Worm (Caenorhabditis elegans) whole organism, young adult: ENCODE data around the gene C16A11.7.

Experiments
- D2030.7 ChIP-seq: fragments of 200-800 bp; sonication (Bioruptor generic); IDR thresholded peaks from 2 replicates; pipeline ENCODE4 v1.3.6; 2022; ENCODE audit warnings: missing genetic modification reagents, missing genetic modification characterization, missing compliant biosample characterization
- F10E7.11 ChIP-seq: sonication (generic microtip); optimal IDR thresholded peaks from 2 replicates; lab custom pipeline; 2017; ENCODE audit warnings: mild to moderate bottlenecking, missing genetic modification characterization, moderate library complexity, missing compliant biosample characterization
- F33H1.4 ChIP-seq: fragments of 200-800 bp; sonication (Bioruptor generic); IDR thresholded peaks from 2 replicates; pipeline ENCODE4 v1.3.6; 2022; ENCODE audit warnings: missing genetic modification reagents, missing genetic modification characterization, missing compliant biosample characterization
- F49E8.2 ChIP-seq: sonication (generic microtip); optimal IDR thresholded peaks from 3 replicates; lab custom pipeline; 2017; ENCODE audit warnings: missing genetic modification characterization, mild to moderate bottlenecking, missing compliant biosample characterization, antibody characterized with exemption, moderate library complexity; ENCODE audit not compliant: insufficient read depth
- T07F8.4 ChIP-seq: sonication (generic microtip); optimal IDR thresholded peaks from 2 replicates; lab custom pipeline; 2016; ENCODE audit warnings: mild to moderate bottlenecking, missing genetic modification characterization, moderate library complexity, missing compliant biosample characterization
- Y53G8AR.9 ChIP-seq: fragments of 200-800 bp; sonication (Bioruptor generic); conservative IDR thresholded peaks from 2 replicates; pipeline ENCODE4 v1.3.6; 2022; ENCODE audit warnings: missing genetic modification reagents, missing genetic modification characterization, missing compliant biosample characterization
- Y56A3A.18 ChIP-seq: fragments of 200-800 bp; sonication (Bioruptor generic); IDR thresholded peaks from 2 replicates; pipeline ENCODE4 v1.3.6; 2022; ENCODE audit warnings: missing genetic modification reagents, missing genetic modification characterization, missing compliant biosample characterization
- ama-1 ChIP-seq, 3 experiments: fragments of 150-350 bp in 1 of 3; sonication (generic microtip) in 2 of 3; optimal IDR thresholded peaks; 2 replicates each; lab custom pipeline; 2014 to 2018; ENCODE audit warnings: missing biosample characterization in 2 of 3, missing genetic modification characterization in 2 of 3, missing genetic modification reagents in 2 of 3
- athp-1 ChIP-seq: sonication (generic microtip); optimal IDR thresholded peaks from 2 replicates; lab custom pipeline; 2017; ENCODE audit warnings: mild to moderate bottlenecking, missing genetic modification characterization, missing compliant biosample characterization
- attf-6 ChIP-seq: fragments of 200-800 bp; sonication (Bioruptor generic); IDR thresholded peaks from 2 replicates; pipeline ENCODE4 v1.3.6; 2022; ENCODE audit warnings: missing genetic modification reagents, missing genetic modification characterization, missing compliant biosample characterization
- bed-1 ChIP-seq: fragments of 200-800 bp; sonication (Bioruptor generic); IDR thresholded peaks from 2 replicates; pipeline ENCODE4 v1.3.6; 2022; ENCODE audit warnings: missing genetic modification reagents, missing genetic modification characterization, missing compliant biosample characterization
- ceh-27 ChIP-seq: fragments of 200-800 bp; sonication (Bioruptor generic); optimal IDR thresholded peaks from 2 replicates; lab custom pipeline; 2018; ENCODE audit warnings: mild to moderate bottlenecking, missing genetic modification characterization, moderate library complexity, missing compliant biosample characterization
- ceh-40 ChIP-seq: fragments of 200-800 bp; sonication (Bioruptor generic); IDR thresholded peaks from 2 replicates; pipeline ENCODE4 v1.3.6; 2022; ENCODE audit warnings: missing genetic modification characterization, missing compliant biosample characterization
- dpff-1 ChIP-seq: sonication (generic microtip); optimal IDR thresholded peaks from 2 replicates; lab custom pipeline; 2017; ENCODE audit warnings: mild to moderate bottlenecking, missing genetic modification characterization, missing compliant biosample characterization
- egl-44 ChIP-seq: fragments of 200-800 bp; sonication (Bioruptor generic); IDR thresholded peaks from 2 replicates; pipeline ENCODE4 v1.3.6; 2022; ENCODE audit warnings: missing genetic modification reagents, missing genetic modification characterization, missing compliant biosample characterization
- ekl-4 ChIP-seq: fragments of 200-800 bp; sonication (Bioruptor generic); IDR thresholded peaks from 2 replicates; pipeline ENCODE4 v1.3.6; 2022; ENCODE audit warnings: missing genetic modification reagents, missing genetic modification characterization, missing compliant biosample characterization
- fkh-3 ChIP-seq: sonication (generic microtip); optimal IDR thresholded peaks from 2 replicates; lab custom pipeline; 2016; ENCODE audit warnings: mild to moderate bottlenecking, missing genetic modification characterization, missing compliant biosample characterization
- him-1 ChIP-seq: sonication (generic microtip); optimal IDR thresholded peaks from 2 replicates; lab custom pipeline; 2016; ENCODE audit warnings: missing genotype, missing genetic modification reagents, missing genetic modification characterization, missing compliant biosample characterization
- hlh-12 ChIP-seq: sonication (generic microtip); optimal IDR thresholded peaks from 2 replicates; lab custom pipeline; 2016; ENCODE audit warnings: missing genetic modification characterization, missing compliant biosample characterization
- hmg-1.2 ChIP-seq: fragments of 200-800 bp; sonication (Bioruptor generic); IDR thresholded peaks from 2 replicates; pipeline ENCODE4 v1.3.6; 2022; ENCODE audit warnings: missing genetic modification reagents, missing genetic modification characterization, missing compliant biosample characterization
- hrde-1 ChIP-seq: sonication (generic microtip); optimal IDR thresholded peaks from 2 replicates; lab custom pipeline; 2016; ENCODE audit warnings: missing genetic modification characterization, mild to moderate bottlenecking, missing compliant biosample characterization, moderate library complexity, missing genotype, missing genetic modification reagents, borderline replicate concordance
- lag-1 ChIP-seq: fragments of 200-800 bp; sonication (Bioruptor generic); IDR thresholded peaks from 2 replicates; pipeline ENCODE4 v1.3.6; 2022; ENCODE audit warnings: missing genetic modification reagents, missing genetic modification characterization, missing compliant biosample characterization
- lin-35 ChIP-seq, 3 experiments: fragments of 150-350 bp in 2 of 3; sonication (generic microtip) in 1 of 3; optimal IDR thresholded peaks; 2 replicates each; lab custom pipeline; 2014 to 2018; ENCODE audit warnings: missing biosample characterization in 3 of 3, missing genetic modification characterization in 3 of 3, missing genetic modification reagents in 3 of 3
- lin-54 ChIP-seq: fragments of 200-800 bp; sonication (Bioruptor generic); optimal IDR thresholded peaks from 2 replicates; lab custom pipeline; 2018; ENCODE audit warnings: mild to moderate bottlenecking, missing genetic modification characterization, missing compliant biosample characterization
- lsl-1 ChIP-seq: fragments of 200-800 bp; sonication (Bioruptor generic); optimal IDR thresholded peaks from 2 replicates; lab custom pipeline; 2018; ENCODE audit warnings: mild to moderate bottlenecking, missing genetic modification characterization, moderate library complexity, missing compliant biosample characterization
- madf-6 ChIP-seq: fragments of 200-800 bp; sonication (Bioruptor generic); IDR thresholded peaks from 2 replicates; pipeline ENCODE4 v1.3.6; 2022; ENCODE audit warnings: missing genetic modification reagents, missing genetic modification characterization, missing compliant biosample characterization
- madf-8 ChIP-seq: fragments of 200-800 bp; sonication (Bioruptor generic); conservative IDR thresholded peaks from 2 replicates; pipeline ENCODE4 v1.3.6; 2022; ENCODE audit warnings: missing genetic modification reagents, missing genetic modification characterization, missing compliant biosample characterization
- mes-4 ChIP-seq: sonication (generic microtip); optimal IDR thresholded peaks from 2 replicates; lab custom pipeline; 2016; ENCODE audit warnings: missing genotype, missing genetic modification characterization, missing compliant biosample characterization
- mxl-1 ChIP-seq: sonication (generic microtip); optimal IDR thresholded peaks from 2 replicates; lab custom pipeline; 2016; ENCODE audit warnings: missing genetic modification characterization, missing compliant biosample characterization
- nfya-2 ChIP-seq: fragments of 200-800 bp; sonication (Bioruptor generic); IDR thresholded peaks from 2 replicates; pipeline ENCODE4 v1.3.6; 2022; ENCODE audit warnings: missing genetic modification reagents, missing genetic modification characterization, missing compliant biosample characterization
- nhr-27 ChIP-seq: fragments of 200-800 bp; sonication (Bioruptor generic); optimal IDR thresholded peaks from 2 replicates; lab custom pipeline; 2018; ENCODE audit warnings: mild to moderate bottlenecking, missing genetic modification characterization, moderate library complexity, missing compliant biosample characterization
- pbrm-1 ChIP-seq: fragments of 200-800 bp; sonication (Bioruptor generic); IDR thresholded peaks from 2 replicates; pipeline ENCODE4 v1.3.6; 2022; ENCODE audit warnings: missing genetic modification reagents, missing genetic modification characterization, missing compliant biosample characterization
- snpc-1.1 ChIP-seq: sonication (generic microtip); optimal IDR thresholded peaks from 2 replicates; lab custom pipeline; 2017; ENCODE audit warnings: missing genetic modification characterization, mild to moderate bottlenecking, missing compliant biosample characterization, antibody characterized with exemption, moderate library complexity, missing genotype, missing genetic modification reagents; ENCODE audit not compliant: insufficient read depth
- snpc-3.4 ChIP-seq: sonication (generic microtip); optimal IDR thresholded peaks from 2 replicates; lab custom pipeline; 2017; ENCODE audit warnings: missing genetic modification characterization, mild to moderate bottlenecking, missing compliant biosample characterization, antibody characterized with exemption, moderate library complexity, missing genotype, missing genetic modification reagents
- snpc-4 ChIP-seq, 5 experiments: fragments of 150-350 bp in 1 of 5; sonication (generic microtip) in 4 of 5; optimal IDR thresholded peaks; 2 replicates each; lab custom pipeline; 2014 to 2018; ENCODE audit warnings: missing genetic modification characterization in 5 of 5, missing biosample characterization in 3 of 5, antibody characterized with exemption in 2 of 5, mild to moderate bottlenecking in 2 of 5, missing compliant biosample characterization in 2 of 5, missing genotype in 2 of 5, moderate library complexity in 2 of 5, missing genetic modification reagents in 1 of 5
- tbp1 ChIP-seq: fragments of 200-800 bp; sonication (Bioruptor generic); optimal IDR thresholded peaks from 2 replicates; lab custom pipeline; 2018; ENCODE audit warnings: mild to moderate bottlenecking, missing genetic modification characterization, missing compliant biosample characterization
- xnd-1 ChIP-seq: sonication (generic microtip); optimal IDR thresholded peaks from 2 replicates; lab custom pipeline; 2016; ENCODE audit warnings: missing genotype, missing genetic modification reagents, missing genetic modification characterization, missing compliant biosample characterization
- ztf-25 ChIP-seq: fragments of 200-800 bp; sonication (Bioruptor generic); IDR thresholded peaks from 2 replicates; pipeline ENCODE4 v1.3.6; 2022; ENCODE audit warnings: missing genetic modification reagents, missing genetic modification characterization, missing compliant biosample characterization

C16A11.7 gene

DNA sequence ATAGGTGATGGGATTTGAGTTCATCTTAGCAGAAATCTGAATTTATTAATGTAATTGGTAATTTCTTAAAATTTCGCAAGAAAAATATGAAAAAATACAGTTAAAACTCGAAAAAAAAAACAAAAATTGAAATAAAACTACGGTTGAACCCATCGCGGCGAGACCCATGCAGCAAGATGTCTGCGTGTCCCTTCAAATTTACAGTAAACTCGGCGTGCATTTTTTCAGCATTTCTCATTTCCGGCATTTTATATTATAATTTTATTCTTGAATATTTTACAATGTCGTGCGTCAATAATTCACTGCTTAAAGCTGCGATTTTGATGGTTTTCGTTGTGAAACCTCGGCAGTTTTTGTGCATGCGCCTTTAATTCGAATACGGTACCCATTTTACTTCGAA, 20.8 kb downstream of the C16A11.7 start, which contains the start of gene fbxc-43:
Gene fbxc-43, minus strand, starts transcription at position 38 of the 400 bp plus-strand sequence.
- TF ChIP-seq fkh-3 (tag; lab: Kevin White, UChicago) = no peak
- peak; percentile 24 for TF ChIP-seq him-1 (tag; lab: Kevin White, UChicago)
- TF ChIP-seq D2030.7 (GFP tag; lab: Robert Waterston, UW) = no peak
- TF ChIP-seq snpc-3.4 (tag; lab: Kevin White, UChicago) = no peak
- peak; percentile 72 for TF ChIP-seq lsl-1 (GFP tag; lab: Kevin White, UChicago)
- peak; percentile 63 for TF ChIP-seq xnd-1 (tag; lab: Kevin White, UChicago)
- no peak for TF ChIP-seq lin-35 (GFP tag; optimal IDR thresholded peaks at IDR 0.05; lab: Kevin White, UChicago)
- TF ChIP-seq ceh-40 (GFP tag; lab: Robert Waterston, UW) = no peak
- peak; percentile 75 for TF ChIP-seq F33H1.4 (GFP tag; lab: Robert Waterston, UW)
- no peak for TF ChIP-seq dpff-1 (tag; lab: Kevin White, UChicago)

- TF ChIP-seq lag-1 (GFP tag; lab: Robert Waterston, UW) (no peak), T07F8.4 (tag; lab: Kevin White, UChicago) (no peak), bed-1 (GFP tag; lab: Robert Waterston, UW) (no peak), madf-6 (GFP tag; lab: Robert Waterston, UW) (peak; percentile 78), madf-8 (GFP tag; lab: Robert Waterston, UW) (peak; percentile 22; the same call in 1 of the 2 replicates), xnd-1 (tag; lab: Kevin White, UChicago) (peak; percentile 52), F33H1.4 (GFP tag; lab: Robert Waterston, UW) (peak; percentile 75), lin-54 (peak; percentile 8), nhr-27 (tag; lab: Kevin White, UChicago) (no peak), lsl-1 (GFP tag; lab: Kevin White, UChicago) (peak; percentile 77)
Observed at ce11 chrII:4230816-4231435, 25.8 kb downstream of the C16A11.7 start, which contains the start of gene C16A11.10. C16A11.10 (plus strand) TSS chrII:4231385.

DNA sequence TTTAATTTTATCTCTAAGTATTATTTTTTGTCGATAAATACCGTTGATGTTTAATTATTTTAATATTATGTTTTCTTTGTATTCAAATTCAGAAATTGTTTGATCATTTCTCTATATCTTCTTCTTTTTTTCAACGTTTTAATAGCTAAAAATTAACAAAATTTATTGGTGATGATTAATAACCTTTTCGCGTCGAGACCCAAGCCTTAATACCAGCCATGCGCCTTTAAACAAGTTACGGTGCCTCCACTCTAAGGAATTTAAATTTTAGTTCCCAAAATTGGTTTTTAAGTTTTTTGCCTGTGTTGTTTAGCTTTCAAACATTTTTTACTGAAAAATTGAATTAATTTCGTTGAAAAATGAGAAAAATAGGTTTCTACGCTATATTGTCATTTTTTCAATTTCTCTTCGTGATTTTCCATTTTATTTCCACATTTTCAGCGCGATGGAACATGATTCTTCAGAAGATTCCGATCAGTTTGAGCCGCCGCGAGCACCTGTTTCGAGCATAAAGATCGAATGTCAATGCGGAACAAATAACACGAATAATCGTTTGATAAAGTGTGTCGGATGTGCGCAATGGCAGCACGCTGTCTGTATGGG, 27.5 kb downstream of the C16A11.7 start, which contains the start of gene C16A11.3:
Gene C16A11.3, plus strand, starts transcription at position 440 of the 603 bp plus-strand sequence.
- TF ChIP-seq F10E7.11 (tag; lab: Kevin White, UChicago) (peak; percentile 41), hrde-1 (tag; lab: Kevin White, UChicago) (peak; percentile 91), attf-6 (GFP tag; lab: Robert Waterston, UW) (peak; percentile 70; the same call in 1 of the 2 replicates), Y56A3A.18 (GFP tag; lab: Robert Waterston, UW) (peak; percentile 76; the same call in 1 of the 2 replicates), ceh-27 (GFP tag; lab: Kevin White, UChicago) (no peak), madf-8 (GFP tag; lab: Robert Waterston, UW) (peak; percentile 48), F49E8.2 (tag; lab: Kevin White, UChicago) (peak; percentile 91), pbrm-1 (GFP tag; lab: Robert Waterston, UW) (no peak; the same call in 1 of the 2 replicates), mxl-1 (no peak), snpc-1.1 (tag; lab: Kevin White, UChicago) (peak; percentile 49), hlh-12 (tag; lab: Kevin White, UChicago) (no peak), mes-4 (tag; lab: Kevin White, UChicago) (peak; percentile 12), athp-1 (tag; lab: Kevin White, UChicago) (peak; percentile 62), ama-1 (optimal IDR thresholded peaks at IDR 0.05; lab: Kevin White, UChicago) (no peak), ama-1 (GFP tag; optimal IDR thresholded peaks at IDR 0.05; lab: Kevin White, UChicago) (peak in 1 of 2 experiments; percentile 86), lin-54 (peak; percentile 12), tbp1 (GFP tag; lab: Kevin White, UChicago) (peak; percentile 0), nfya-2 (GFP tag; lab: Robert Waterston, UW) (0 out of 2 replicates have a peak, but pooled peaks have one; percentile 74), snpc-3.4 (tag; lab: Kevin White, UChicago) (peak; percentile 65), madf-6 (GFP tag; lab: Robert Waterston, UW) (peak; percentile 87), him-1 (tag; lab: Kevin White, UChicago) (peak; percentile 34), lin-35 (GFP tag; optimal IDR thresholded peaks at IDR 0.05; lab: Kevin White, UChicago) (peak in 1 of 3 experiments; percentile 32), Y53G8AR.9 (peak; percentile 75; the same call in 1 of the 2 replicates), hmg-1.2 (GFP tag; lab: Robert Waterston, UW) (peak; percentile 32; the same call in 1 of the 2 replicates), snpc-4 (GFP tag; optimal IDR thresholded peaks at IDR 0.05; lab: Kevin White, UChicago) (peak; percentile 35), snpc-4 (tag; optimal IDR thresholded peaks at IDR 0.05; lab: Kevin White, UChicago) (peak in 2 of 4 experiments; percentile 3 to 42), ztf-25 (no peak), lsl-1 (GFP tag; lab: Kevin White, UChicago) (peak; percentile 75), ekl-4 (GFP tag; lab: Robert Waterston, UW) (peak; percentile 72), egl-44 (GFP tag; lab: Robert Waterston, UW) (no peak)
